Worm (Caenorhabditis elegans) whole organism, late embryonic: Measurements from ENCODE around the gene tag-123.

ENCODE experiments used
- K09A11.1 ChIP-seq: sonication (generic microtip); optimal IDR thresholded peaks from 2 replicates; lab custom pipeline; 2017; ENCODE audit warnings: antibody characterized with exemption, mild to moderate bottlenecking, missing genetic modification characterization, missing compliant biosample characterization; ENCODE audit not compliant: insufficient read depth
- Y22D7AL.16 ChIP-seq: sonication (generic microtip); optimal IDR thresholded peaks from 2 replicates; lab custom pipeline; 2016; ENCODE audit warnings: missing genetic modification characterization, missing compliant biosample characterization
- ceh-18 ChIP-seq: sonication (generic microtip); optimal IDR thresholded peaks from 2 replicates; lab custom pipeline; 2016; ENCODE audit warnings: missing genetic modification characterization, missing compliant biosample characterization
- ceh-31 ChIP-seq: sonication (generic microtip); optimal IDR thresholded peaks from 2 replicates; lab custom pipeline; 2016; ENCODE audit warnings: missing genetic modification characterization, missing compliant biosample characterization
- nfya-1 ChIP-seq: sonication (generic microtip); optimal IDR thresholded peaks from 2 replicates; lab custom pipeline; 2017; ENCODE audit warnings: missing genetic modification characterization, mild to moderate bottlenecking, missing compliant biosample characterization, antibody characterized with exemption, moderate library complexity
- tbx-2 ChIP-seq: sonication (generic microtip); optimal IDR thresholded peaks from 2 replicates; lab custom pipeline; 2016; ENCODE audit warnings: missing genetic modification characterization, missing compliant biosample characterization
- unc-42 ChIP-seq: sonication (generic microtip); optimal IDR thresholded peaks from 2 replicates; lab custom pipeline; 2016; ENCODE audit warnings: missing genotype, missing genetic modification characterization, missing compliant biosample characterization
- unc-86 ChIP-seq: sonication (generic microtip); optimal IDR thresholded peaks from 2 replicates; lab custom pipeline; 2016; ENCODE audit warnings: missing genetic modification characterization, missing compliant biosample characterization

Gene tag-123

DNA sequence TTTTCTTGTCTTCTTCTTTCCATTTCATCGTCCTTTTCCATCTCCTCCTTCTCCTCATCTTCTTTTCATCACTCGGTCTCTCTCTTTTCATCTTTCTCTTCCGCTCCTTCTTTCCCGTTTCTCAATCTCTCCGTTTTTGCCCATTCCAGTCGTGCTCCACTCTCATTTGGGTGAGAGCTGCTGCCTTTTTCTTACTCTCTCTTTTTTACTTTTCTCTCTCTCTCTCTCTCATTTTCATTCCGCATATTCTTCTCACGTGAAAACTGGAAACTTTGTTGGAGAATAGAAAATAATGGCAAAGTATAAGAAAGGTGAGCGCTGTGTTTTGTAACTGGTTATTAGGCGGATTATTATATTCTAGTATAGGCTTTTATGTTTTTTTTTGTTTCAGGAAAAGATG, 43.5 kb downstream of the tag-123 start, which contains the start of gene tbc-18:
Gene tbc-18 (plus strand): TSS at position 246 of the 400 bp plus-strand sequence.
- peak; percentile 58 for TF ChIP-seq nfya-1 (tag; lab: Kevin White, UChicago)
- TF ChIP-seq ceh-31, result peak; percentile 66
- no peak for TF ChIP-seq unc-86 (tag; lab: Kevin White, UChicago)
- TF ChIP-seq tbx-2 (tag; lab: Kevin White, UChicago), result peak; percentile 37
- no peak for TF ChIP-seq K09A11.1 (tag; lab: Kevin White, UChicago)
- TF ChIP-seq ceh-18 (tag; lab: Kevin White, UChicago), result peak; percentile 41
- TF ChIP-seq unc-42 (tag; lab: Kevin White, UChicago), result peak; percentile 73

DNA sequence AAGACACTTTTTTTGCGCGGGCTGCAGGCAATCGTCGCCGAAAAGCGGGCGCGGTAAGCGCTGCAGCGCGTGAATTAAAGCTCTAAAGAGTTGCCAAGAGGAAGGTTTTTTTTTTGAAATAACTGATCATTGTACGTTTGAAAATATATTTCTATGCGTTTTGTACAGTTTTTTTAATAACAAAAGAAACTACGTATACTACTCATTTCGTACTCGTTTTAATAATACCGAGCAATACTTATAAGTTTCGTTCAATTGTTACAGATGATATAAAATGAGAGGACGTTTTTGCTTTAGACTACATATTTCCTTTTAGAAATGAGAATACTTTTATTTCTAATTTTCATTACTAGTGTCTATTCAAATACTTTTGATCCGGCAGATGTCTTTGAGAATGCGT, 49.9 kb downstream of the tag-123 start, which contains the start of gene nep-15:
Gene nep-15 (plus strand): TSS at position 301 of the 400 bp plus-strand sequence.
- no peak for TF ChIP-seq Y22D7AL.16 (tag; lab: Kevin White, UChicago)
